Worm (Caenorhabditis elegans) whole organism, L2 larva: ENCODE results near the gene ccg-1.

Experiments
- aly-2 ChIP-seq: fragments of 150-350 bp; optimal IDR thresholded peaks from 2 replicates; lab custom pipeline; 2014; ENCODE audit warnings: missing biosample characterization, missing genetic modification characterization
- ama-1 ChIP-seq: fragments of 150-350 bp; optimal IDR thresholded peaks from 2 replicates; lab custom pipeline; 2018; ENCODE audit warnings: inconsistent platforms
- fos-1 ChIP-seq: fragments of 150-350 bp; optimal IDR thresholded peaks from 2 replicates; lab custom pipeline; 2014; ENCODE audit warnings: missing biosample characterization, missing genetic modification characterization
- nhr-10 ChIP-seq: sonication (generic microtip); optimal IDR thresholded peaks from 2 replicates; lab custom pipeline; 2017; ENCODE audit warnings: missing biosample characterization, missing genetic modification characterization
- nhr-23 ChIP-seq: fragments of 150-350 bp; optimal IDR thresholded peaks from 2 replicates; lab custom pipeline; 2014; ENCODE audit warnings: missing biosample characterization, missing genetic modification reagents, missing genetic modification characterization
- peb-1 ChIP-seq: fragments of 150-350 bp; optimal IDR thresholded peaks from 2 replicates; lab custom pipeline; 2014; ENCODE audit warnings: missing biosample characterization, missing genetic modification characterization
- skn-1 ChIP-seq: sonication (generic microtip); optimal IDR thresholded peaks from 2 replicates; lab custom pipeline; 2017; ENCODE audit warnings: missing biosample characterization, missing genetic modification characterization
- sma-9 ChIP-seq, 2 experiments: fragments of 150-350 bp in 1 of 2; sonication (generic microtip) in 1 of 2; optimal IDR thresholded peaks; 2 replicates each; lab custom pipeline; 2014 to 2016; ENCODE audit warnings: missing genetic modification characterization in 2 of 2, mild to moderate bottlenecking in 1 of 2, missing biosample characterization in 1 of 2, missing compliant biosample characterization in 1 of 2, missing genetic modification reagents in 1 of 2, moderate library complexity in 1 of 2
- unc-62 ChIP-seq: fragments of 150-350 bp; optimal IDR thresholded peaks from 2 replicates; lab custom pipeline; 2014; ENCODE audit warnings: missing biosample characterization, missing genetic modification reagents, missing genetic modification characterization

DNA sequence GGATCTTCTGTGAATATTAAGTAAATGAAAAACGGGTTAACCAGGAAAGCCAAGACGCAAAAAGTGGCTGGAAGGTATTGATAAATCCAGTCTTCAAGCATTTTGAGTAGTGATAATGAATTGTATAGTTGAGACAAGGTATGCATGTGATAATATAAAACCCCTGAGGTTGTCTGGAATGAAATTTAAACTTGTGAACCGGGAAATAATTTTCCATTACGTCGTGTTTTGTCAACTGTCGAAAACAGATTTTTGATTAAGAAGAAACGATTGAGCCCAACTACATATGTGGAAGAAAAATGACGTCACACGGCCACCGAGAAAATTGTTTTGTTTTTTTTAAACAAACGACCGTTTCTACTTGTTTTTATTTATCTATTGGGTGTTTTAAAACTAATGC lies 23.4 kb downstream of the ccg-1 start, which contains the start of gene srj-42:
- no peak for TF ChIP-seq fos-1
- TF ChIP-seq ama-1 (lab: Kevin White, UChicago) = no peak
- no peak for TF ChIP-seq peb-1 (tag; lab: Kevin White, UChicago)
- no peak for TF ChIP-seq nhr-23 (tag; lab: Kevin White, UChicago)
- TF ChIP-seq sma-9 (GFP tag; optimal IDR thresholded peaks at IDR 0.05; lab: Kevin White, UChicago) = no peak
- TF ChIP-seq sma-9 (tag; optimal IDR thresholded peaks at IDR 0.05; lab: Kevin White, UChicago) = no peak
- no peak for TF ChIP-seq skn-1 (tag; lab: Kevin White, UChicago)
- no peak for TF ChIP-seq nhr-10 (tag; lab: Kevin White, UChicago)
- no peak for TF ChIP-seq aly-2 (tag; lab: Kevin White, UChicago)
- TF ChIP-seq unc-62 (GFP tag; lab: Kevin White, UChicago) = no peak
